Fruit fly (Drosophila melanogaster): ENCODE results near the gene CG31088.

Gene CG31088

DNA sequence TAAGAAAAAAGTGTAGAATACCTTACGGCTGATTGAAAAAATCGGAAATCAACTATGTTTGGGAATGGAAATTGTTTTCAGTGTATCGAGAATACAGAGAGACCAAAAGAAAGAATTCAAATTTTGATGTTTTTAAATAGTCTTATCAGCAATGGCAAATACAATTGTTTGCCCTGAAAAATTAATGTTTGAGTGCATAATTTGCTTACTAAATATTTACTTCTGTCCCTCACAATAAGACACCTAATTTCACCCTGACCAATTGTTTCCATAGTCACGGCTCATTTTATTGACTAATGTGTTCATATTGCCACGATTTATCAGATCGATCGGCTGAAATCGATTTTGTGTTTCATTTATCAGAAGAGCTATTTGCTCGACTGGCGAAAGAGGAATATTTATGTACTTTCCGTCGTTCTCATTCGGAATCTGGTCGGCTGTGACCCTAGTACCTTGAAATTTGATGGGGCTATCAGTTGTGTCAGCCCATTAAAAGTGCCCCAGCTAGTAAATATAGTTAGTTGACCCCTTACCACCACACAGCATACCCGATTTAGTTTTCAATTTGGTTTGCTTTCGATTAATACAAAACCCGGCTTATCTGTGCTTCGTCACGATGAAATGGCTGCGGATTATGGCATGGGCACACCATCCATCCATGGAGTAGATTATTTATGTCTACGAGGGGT is 32.9 kb upstream of the CG31088 start (continued):
- peak in 1 of 2 experiments; percentile 9 for TF ChIP-seq Pdp1 (GFP tag; optimal IDR thresholded peaks at IDR 0.05)
- TF ChIP-seq CG3281 (GFP tag; optimal IDR thresholded peaks at IDR 0.05): no peak
- no peak for TF ChIP-seq pan (optimal IDR thresholded peaks at IDR 0.05)
- TF ChIP-seq pan (GFP tag; optimal IDR thresholded peaks at IDR 0.05 in 1 of 2, IDR thresholded peaks at IDR 0.05 in 1 of 2): no peak
- peak; percentile 45 for TF ChIP-seq sug (tag; optimal IDR thresholded peaks at IDR 0.05)
- no peak for TF ChIP-seq CG8944 (GFP tag; optimal IDR thresholded peaks at IDR 0.05)

DNA sequence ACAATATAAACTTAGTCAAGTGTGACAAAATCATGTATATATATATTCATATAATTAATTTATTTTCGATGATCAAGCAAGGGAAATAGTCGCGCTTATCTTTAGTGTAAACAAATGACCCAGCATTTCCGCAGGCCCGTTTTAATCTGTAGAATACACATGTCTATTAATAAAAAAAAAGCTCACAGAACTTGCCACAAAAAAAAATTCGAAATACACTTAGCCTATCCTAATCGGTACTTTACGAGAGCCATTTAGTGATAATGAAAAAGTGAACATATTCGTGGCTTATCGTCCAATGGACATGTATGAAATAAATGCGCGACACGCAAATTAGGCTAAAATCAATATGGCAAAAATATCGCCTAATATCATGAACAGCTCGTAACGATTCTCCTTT is 24.4 kb upstream of the CG31088 start:
- TF ChIP-seq pb (GFP tag; optimal IDR thresholded peaks at IDR 0.05) (no peak), sqz (GFP tag; optimal IDR thresholded peaks at IDR 0.05) (peak; percentile 5), CG9876 (GFP tag; optimal IDR thresholded peaks at IDR 0.05) (no peak), exex (tag; optimal IDR thresholded peaks at IDR 0.05) (peak; percentile 95), CG2120 (GFP tag; optimal IDR thresholded peaks at IDR 0.05) (no peak), chinmo (GFP tag; IDR thresholded peaks at IDR 0.05; ENCODE audit: partially characterized antibody) (0 out of 4 replicates have a peak, but pooled peaks have one; percentile 55), tx (GFP tag; optimal IDR thresholded peaks at IDR 0.05) (no peak), CG34376 (GFP tag; optimal IDR thresholded peaks at IDR 0.05) (peak; percentile 51), sug (tag; optimal IDR thresholded peaks at IDR 0.05) (peak; percentile 3), sd (tag; optimal IDR thresholded peaks at IDR 0.05) (no peak)

DNA sequence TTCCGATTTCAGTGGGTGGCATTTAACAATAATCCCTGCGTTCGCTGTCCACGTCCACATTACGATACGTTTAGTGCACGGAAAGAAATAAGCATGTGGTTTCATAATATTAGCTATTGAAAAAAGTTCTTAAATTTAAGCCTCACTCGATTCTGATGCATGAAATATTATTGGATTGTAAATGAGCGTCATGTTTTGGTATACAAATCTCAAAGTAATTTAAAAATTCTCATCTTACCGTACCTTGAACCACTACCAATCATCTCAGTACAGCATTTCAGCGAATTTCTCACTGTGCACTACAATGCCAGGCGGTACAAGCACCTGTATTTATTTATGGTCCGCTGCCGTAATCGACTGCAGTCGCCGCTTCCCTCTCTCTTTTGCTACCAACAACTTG is 23.5 kb upstream of the CG31088 start:
- peak; percentile 76 for TF ChIP-seq eyg (GFP tag; optimal IDR thresholded peaks at IDR 0.05)
- no peak for TF ChIP-seq pzg (GFP tag; optimal IDR thresholded peaks at IDR 0.05)
- TF ChIP-seq CG4854 (GFP tag; optimal IDR thresholded peaks at IDR 0.05): peak; percentile 58
- TF ChIP-seq CG12236 (GFP tag; optimal IDR thresholded peaks at IDR 0.05): peak; percentile 48
- no peak for TF ChIP-seq z (GFP tag; IDR thresholded peaks at IDR 0.05)
- no peak for TF ChIP-seq CG18011 (GFP tag; optimal IDR thresholded peaks at IDR 0.05)
- no peak for TF ChIP-seq CG1024 (GFP tag; IDR thresholded peaks at IDR 0.05)
- peak; percentile 70 for TF ChIP-seq CG12155 (GFP tag; optimal IDR thresholded peaks at IDR 0.05)
- TF ChIP-seq ems (GFP tag; optimal IDR thresholded peaks at IDR 0.05): peak; percentile 47
- TF ChIP-seq Gug (GFP tag; IDR thresholded peaks at IDR 0.05): peak; percentile 69
- no peak for TF ChIP-seq amos (GFP tag; IDR thresholded peaks at IDR 0.05; ENCODE audit: partially characterized antibody)
- peak; percentile 32 for TF ChIP-seq vfl (GFP tag; optimal IDR thresholded peaks at IDR 0.05)
- no peak for TF ChIP-seq CG14014 (GFP tag; IDR thresholded peaks at IDR 0.05)
- peak; percentile 32 for TF ChIP-seq ewg (GFP tag; optimal IDR thresholded peaks at IDR 0.05)
- peak; percentile 71 for TF ChIP-seq Mes4 (GFP tag; optimal IDR thresholded peaks at IDR 0.05)
- peak; percentile 81 for TF ChIP-seq CG12659 (GFP tag; optimal IDR thresholded peaks at IDR 0.05)
- peak; percentile 64 for TF ChIP-seq Six4 (GFP tag; optimal IDR thresholded peaks at IDR 0.05)
- peak; percentile 71 for TF ChIP-seq slp2 (GFP tag; optimal IDR thresholded peaks at IDR 0.05)
- peak; percentile 71 for TF ChIP-seq CG1792 (GFP tag; optimal IDR thresholded peaks at IDR 0.05)
- peak; percentile 69 for TF ChIP-seq CG12942 (GFP tag; optimal IDR thresholded peaks at IDR 0.05)
- TF ChIP-seq tgo (GFP tag; IDR thresholded peaks at IDR 0.05): no peak
- TF ChIP-seq Optix (GFP tag; IDR thresholded peaks at IDR 0.05): no peak
- TF ChIP-seq ato (GFP tag; IDR thresholded peaks at IDR 0.05; ENCODE audit: partially characterized antibody): no peak
- TF ChIP-seq Spps (tag; optimal IDR thresholded peaks at IDR 0.05): no peak
- peak; percentile 50 for TF ChIP-seq CG6683 (GFP tag; optimal IDR thresholded peaks at IDR 0.05)
- TF ChIP-seq pho (GFP tag; optimal IDR thresholded peaks at IDR 0.05): peak; percentile 70
- TF ChIP-seq CG42726 (GFP tag; IDR thresholded peaks at IDR 0.05; ENCODE audit: partially characterized antibody): no peak
- TF ChIP-seq aop (GFP tag; IDR thresholded peaks at IDR 0.05): no peak
- TF ChIP-seq CG6254 (GFP tag; optimal IDR thresholded peaks at IDR 0.05): peak; percentile 67
- peak; percentile 79 for TF ChIP-seq NfI (GFP tag; optimal IDR thresholded peaks at IDR 0.05)
- peak; percentile 27 for TF ChIP-seq CG3838 (GFP tag; optimal IDR thresholded peaks at IDR 0.05)
- TF ChIP-seq disco-r (GFP tag; optimal IDR thresholded peaks at IDR 0.05): peak; percentile 50
